Fruit fly (Drosophila melanogaster): ENCODE results near the gene beta-Spec.
A peak's percentile ranks its signal among the peaks of the same experiment; 100 is the strongest.

The beta-Spec gene

DNA sequence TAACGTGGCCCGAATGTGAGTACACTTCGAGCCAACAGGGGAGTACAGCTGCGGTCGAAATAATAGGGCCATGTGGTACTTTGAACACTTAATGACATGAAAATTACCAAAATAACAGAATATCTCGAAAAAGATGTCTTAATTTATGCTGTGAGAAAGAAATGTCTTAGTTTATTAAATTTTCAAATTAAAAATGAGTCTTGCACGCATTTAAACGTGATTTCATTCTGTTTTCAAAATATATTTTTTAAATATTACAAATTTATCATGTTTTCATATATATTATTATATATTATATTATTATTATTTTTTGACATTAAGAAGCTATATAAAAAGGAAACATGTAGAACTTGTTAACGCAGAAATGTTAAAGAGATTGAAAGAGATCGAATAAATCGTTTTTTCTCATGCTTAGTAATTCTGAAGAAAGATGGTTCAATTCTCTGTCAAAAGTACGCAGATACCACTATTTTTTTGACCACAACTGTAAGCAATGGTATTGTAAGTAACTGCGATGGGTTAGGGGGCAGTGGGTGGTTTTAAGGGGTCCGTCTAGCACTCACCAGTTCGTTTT lies 37.8 kb downstream of the beta-Spec start (continued):
- peak; percentile 21 for TF ChIP-seq Xbp1 (GFP tag; optimal IDR thresholded peaks at IDR 0.05)
- peak; percentile 34 for TF ChIP-seq CG15269 (tag; optimal IDR thresholded peaks at IDR 0.05)
- TF ChIP-seq row (GFP tag; IDR thresholded peaks at IDR 0.05) = 0 out of 3 replicates have a peak, but pooled peaks have one; percentile 22
- TF ChIP-seq Camta (GFP tag; optimal IDR thresholded peaks at IDR 0.05) = no peak
- peak; percentile 41 for TF ChIP-seq CG9437 (GFP tag; optimal IDR thresholded peaks at IDR 0.05)
- peak; percentile 58 for TF ChIP-seq Meics (GFP tag; optimal IDR thresholded peaks at IDR 0.05)
- peak; percentile 61 for TF ChIP-seq CG18262 (tag; optimal IDR thresholded peaks at IDR 0.05)
- peak in 1 of 2 experiments; percentile 24 for TF ChIP-seq Eip74EF (GFP tag; optimal IDR thresholded peaks at IDR 0.05)
- no peak for TF ChIP-seq lov (optimal IDR thresholded peaks at IDR 0.05)
- TF ChIP-seq lov (GFP tag; IDR thresholded peaks at IDR 0.05) = 0 out of 3 replicates have a peak, but pooled peaks have one; percentile 2
- TF ChIP-seq Dad (GFP tag; optimal IDR thresholded peaks at IDR 0.05) = no peak
- TF ChIP-seq bsh (GFP tag; optimal IDR thresholded peaks at IDR 0.05) = peak in 1 of 2 experiments; percentile 3
- peak; percentile 19 for TF ChIP-seq CG9727 (GFP tag; optimal IDR thresholded peaks at IDR 0.05)
- no peak for TF ChIP-seq CG12942 (GFP tag; optimal IDR thresholded peaks at IDR 0.05)
- TF ChIP-seq br (optimal IDR thresholded peaks at IDR 0.05) = no peak
- TF ChIP-seq E2f1 (GFP tag; IDR thresholded peaks at IDR 0.05) = no peak
- TF ChIP-seq D19A (tag; optimal IDR thresholded peaks at IDR 0.05) = peak; percentile 14
- peak; percentile 54 for TF ChIP-seq nmo (GFP tag; optimal IDR thresholded peaks at IDR 0.05)
- TF ChIP-seq CG11504 (tag; optimal IDR thresholded peaks at IDR 0.05) = peak; percentile 69
- TF ChIP-seq CG2712 (tag; optimal IDR thresholded peaks at IDR 0.05) = peak; percentile 42
- TF ChIP-seq Hr39 (optimal IDR thresholded peaks at IDR 0.05) = no peak
- TF ChIP-seq Doc3 (GFP tag; IDR thresholded peaks at IDR 0.05; ENCODE audit: partially characterized antibody) = no peak
- TF ChIP-seq odd (GFP tag; optimal IDR thresholded peaks at IDR 0.05) = peak; percentile 43
- 0 out of 3 replicates have a peak, but pooled peaks have one; percentile 33 for TF ChIP-seq ase (GFP tag; IDR thresholded peaks at IDR 0.05)
- TF ChIP-seq Ada2b (GFP tag; IDR thresholded peaks at IDR 0.05) = 0 out of 2 replicates have a peak, but pooled peaks have one; percentile 26
- TF ChIP-seq bcd (GFP tag; optimal IDR thresholded peaks at IDR 0.05) = peak; percentile 12
- peak; percentile 39 for TF ChIP-seq Oli (tag; optimal IDR thresholded peaks at IDR 0.05)
- TF ChIP-seq shn (GFP tag; optimal IDR thresholded peaks at IDR 0.05) = no peak
- TF ChIP-seq CG10267 (tag; optimal IDR thresholded peaks at IDR 0.05) = peak; percentile 45
- TF ChIP-seq jumu (GFP tag; optimal IDR thresholded peaks at IDR 0.05) = no peak
- TF ChIP-seq CG1529 (GFP tag; optimal IDR thresholded peaks at IDR 0.05) = no peak
- peak; percentile 24 for TF ChIP-seq grau (tag; optimal IDR thresholded peaks at IDR 0.05)
- TF ChIP-seq PHDP (tag; optimal IDR thresholded peaks at IDR 0.05) = peak; percentile 21
- peak; percentile 5 for TF ChIP-seq CG4820 (GFP tag; optimal IDR thresholded peaks at IDR 0.05)
- peak; percentile 39 for TF ChIP-seq CG10209 (GFP tag; optimal IDR thresholded peaks at IDR 0.05)
- TF ChIP-seq CG2120 (GFP tag; optimal IDR thresholded peaks at IDR 0.05) = peak; percentile 8
- TF ChIP-seq esg (GFP tag; conservative IDR thresholded peaks at IDR 0.05) = no peak
- peak; percentile 62 for TF ChIP-seq CG31441 (GFP tag; IDR thresholded peaks at IDR 0.05)
- TF ChIP-seq Neu2 (GFP tag; optimal IDR thresholded peaks at IDR 0.05; ENCODE audit: borderline replicate concordance) = no peak
- peak; percentile 63 for TF ChIP-seq Sox100B (GFP tag; optimal IDR thresholded peaks at IDR 0.05)
- TF ChIP-seq Asciz (GFP tag; optimal IDR thresholded peaks at IDR 0.05) = peak; percentile 47
- TF ChIP-seq BtbVII (GFP tag; optimal IDR thresholded peaks at IDR 0.05) = no peak
- TF ChIP-seq H2.0 (GFP tag; IDR thresholded peaks at IDR 0.05) = peak; percentile 14; the same call in 1 of the 2 replicates
- no peak for TF ChIP-seq caup (GFP tag; optimal IDR thresholded peaks at IDR 0.05; ENCODE audit: severe bottlenecking)
- peak; percentile 53 for TF ChIP-seq CG13296 (GFP tag; optimal IDR thresholded peaks at IDR 0.05)
- TF ChIP-seq CG17361 (GFP tag; IDR thresholded peaks at IDR 0.05) = peak; percentile 71
- peak; percentile 44 for TF ChIP-seq CG3281 (GFP tag; optimal IDR thresholded peaks at IDR 0.05)
- peak; percentile 46 for TF ChIP-seq fd96Cb (tag; optimal IDR thresholded peaks at IDR 0.05)
- TF ChIP-seq sisA (GFP tag; IDR thresholded peaks at IDR 0.05) = peak; percentile 30; the same call in 1 of the 2 replicates
- TF ChIP-seq Fer1 (GFP tag; optimal IDR thresholded peaks at IDR 0.05) = peak; percentile 44
